Fruit fly (Drosophila melanogaster) whole organism, pupa: ENCODE data around the gene jar.

Source experiments
- CG13204 ChIP-seq: fragments of 200-800 bp; sonication (Bioruptor generic); optimal IDR thresholded peaks from 2 replicates; lab custom pipeline; 2018; ENCODE audit warnings: missing biosample characterization, mild to moderate bottlenecking, missing genetic modification characterization, moderate library complexity
- fd96Ca ChIP-seq: fragments of 200-800 bp; sonication (Bioruptor generic); IDR thresholded peaks from 3 replicates; pipeline ENCODE4 v1.3.6; 2022; ENCODE audit warnings: missing biosample characterization, missing genetic modification characterization

dm6 chr3R:24270578-24270977 lies 455 bp downstream of the jar start:
- TF ChIP-seq CG13204 (GFP tag; lab: Kevin White, UChicago) (no peak), fd96Ca (GFP tag; lab: Robert Waterston, UW) (no peak)
